Worm (Caenorhabditis elegans): ENCODE results near the gene F42E8.1.

- no peak for TF ChIP-seq zag-1 (tag; optimal IDR thresholded peaks at IDR 0.05)
- no peak for TF ChIP-seq elt-1 (tag; optimal IDR thresholded peaks at IDR 0.05)
- no peak for TF ChIP-seq crh-2 (tag; optimal IDR thresholded peaks at IDR 0.05)
- TF ChIP-seq elt-3 (tag; optimal IDR thresholded peaks at IDR 0.05) = no peak
- no peak for TF ChIP-seq nhr-129 (tag; optimal IDR thresholded peaks at IDR 0.05)
- TF ChIP-seq nhr-23 (tag; optimal IDR thresholded peaks at IDR 0.05) = no peak
- no peak for TF ChIP-seq fos-1 (tag; optimal IDR thresholded peaks at IDR 0.05)
- TF ChIP-seq blmp-1 (tag; optimal IDR thresholded peaks at IDR 0.05; ENCODE audit: insufficient read depth) = no peak
Observed at ce11 chrV:13026631-13027299, 35.2 kb upstream of the F42E8.1 start.
